Fruit fly (Drosophila melanogaster): ENCODE measurements around the gene CG10405.

Gene CG10405

DNA sequence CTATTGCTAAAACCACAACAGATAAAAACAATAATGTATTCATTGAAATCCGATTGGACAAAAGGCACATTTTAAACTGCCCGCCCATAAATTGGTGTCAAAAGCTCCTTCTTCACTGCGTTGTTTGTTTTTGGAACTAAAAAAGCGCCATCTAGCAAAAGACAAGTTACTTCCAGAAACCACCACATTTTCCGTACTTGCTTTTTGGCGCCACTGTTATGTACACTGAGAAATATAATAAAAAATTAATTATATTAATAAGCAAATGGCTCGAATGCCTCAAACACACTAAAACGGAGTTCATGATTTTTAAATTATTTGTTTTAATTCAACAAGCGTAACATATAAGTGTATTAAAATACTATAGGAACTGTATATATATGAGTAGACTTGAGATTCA, 43.1 kb downstream of the CG10405 start (continued):
- peak; percentile 10 for TF ChIP-seq btn (GFP tag; optimal IDR thresholded peaks at IDR 0.05)
- TF ChIP-seq CG17568 (GFP tag; optimal IDR thresholded peaks at IDR 0.05), result peak; percentile 73
- no peak for TF ChIP-seq Hr39 (optimal IDR thresholded peaks at IDR 0.05)
- TF ChIP-seq gt (GFP tag; IDR thresholded peaks at IDR 0.05), result peak; percentile 20; the same call in 1 of the 2 replicates
- peak; percentile 77 for TF ChIP-seq CG13424 (tag; optimal IDR thresholded peaks at IDR 0.05)
- TF ChIP-seq CG15011 (GFP tag; optimal IDR thresholded peaks at IDR 0.05), result peak; percentile 12
- no peak for TF ChIP-seq Neu2 (GFP tag; optimal IDR thresholded peaks at IDR 0.05; ENCODE audit: borderline replicate concordance)
- peak; percentile 50 to 78 for TF ChIP-seq chif (GFP tag; optimal IDR thresholded peaks at IDR 0.05)
- TF ChIP-seq shn (GFP tag; optimal IDR thresholded peaks at IDR 0.05), result peak; percentile 39
- no peak for TF ChIP-seq nom (GFP tag; optimal IDR thresholded peaks at IDR 0.05)
- peak; percentile 66 for TF ChIP-seq jing (GFP tag; optimal IDR thresholded peaks at IDR 0.05)
- peak; percentile 81 for TF ChIP-seq onecut (GFP tag; IDR thresholded peaks at IDR 0.05)
- peak; percentile 23 for TF ChIP-seq Usf (GFP tag; optimal IDR thresholded peaks at IDR 0.05)
- peak; percentile 78 for TF ChIP-seq ind (GFP tag; optimal IDR thresholded peaks at IDR 0.05)
- peak; percentile 85 for TF ChIP-seq Chrac-16 (GFP tag; optimal IDR thresholded peaks at IDR 0.05)
- peak; percentile 73 for TF ChIP-seq trem (tag; optimal IDR thresholded peaks at IDR 0.05)
- TF ChIP-seq CG33557 (GFP tag; optimal IDR thresholded peaks at IDR 0.05), result peak; percentile 52
- TF ChIP-seq CG3995 (GFP tag; optimal IDR thresholded peaks at IDR 0.05), result peak; percentile 6
- TF ChIP-seq Side (GFP tag; optimal IDR thresholded peaks at IDR 0.05), result peak; percentile 59
- peak; percentile 71 for TF ChIP-seq CG31224 (GFP tag; IDR thresholded peaks at IDR 0.05)
- no peak for TF ChIP-seq lov (optimal IDR thresholded peaks at IDR 0.05)
- peak; percentile 83; the same call in 2 of the 3 replicates for TF ChIP-seq lov (GFP tag; IDR thresholded peaks at IDR 0.05)
- peak; percentile 82 for TF ChIP-seq ap (GFP tag; IDR thresholded peaks at IDR 0.05)
- TF ChIP-seq Stat92E (GFP tag; optimal IDR thresholded peaks at IDR 0.05), result no peak
- TF ChIP-seq ssp (GFP tag; IDR thresholded peaks at IDR 0.05), result peak; percentile 81
- 0 out of 2 replicates have a peak, but pooled peaks have one; percentile 58 for TF ChIP-seq CG16779 (GFP tag; IDR thresholded peaks at IDR 0.05)
- TF ChIP-seq NK7.1 (GFP tag; optimal IDR thresholded peaks at IDR 0.05), result no peak
- no peak for TF ChIP-seq Hand (GFP tag; optimal IDR thresholded peaks at IDR 0.05)
- peak; percentile 45 to 86 for TF ChIP-seq bsh (GFP tag; optimal IDR thresholded peaks at IDR 0.05)
- TF ChIP-seq caup (GFP tag; optimal IDR thresholded peaks at IDR 0.05; ENCODE audit: severe bottlenecking), result peak; percentile 83
- TF ChIP-seq esg (GFP tag; conservative IDR thresholded peaks at IDR 0.05), result peak; percentile 73
- peak; percentile 35 for TF ChIP-seq lbe (GFP tag; optimal IDR thresholded peaks at IDR 0.05)
- peak; percentile 75 for TF ChIP-seq CG18619 (GFP tag; optimal IDR thresholded peaks at IDR 0.05)
- TF ChIP-seq CG6791 (GFP tag; IDR thresholded peaks at IDR 0.05; ENCODE audit: partially characterized antibody), result peak; percentile 38; the same call in 1 of the 3 replicates
- TF ChIP-seq CG14667 (GFP tag; IDR thresholded peaks at IDR 0.05), result peak; percentile 75
- peak; percentile 25; the same call in 1 of the 2 replicates for TF ChIP-seq MBD-R2 (GFP tag; IDR thresholded peaks at IDR 0.05)
- peak; percentile 77 for TF ChIP-seq CG1233 (GFP tag; optimal IDR thresholded peaks at IDR 0.05)
- TF ChIP-seq CG2712 (tag; optimal IDR thresholded peaks at IDR 0.05), result peak; percentile 91
- peak; percentile 54 for TF ChIP-seq Nf-YB (GFP tag; optimal IDR thresholded peaks at IDR 0.05)
- no peak for TF ChIP-seq crol (GFP tag; IDR thresholded peaks at IDR 0.05)
- no peak for TF ChIP-seq sc (optimal IDR thresholded peaks at IDR 0.05)
- TF ChIP-seq sc (GFP tag; optimal IDR thresholded peaks at IDR 0.05), result peak; percentile 68
- TF ChIP-seq pnt (GFP tag; optimal IDR thresholded peaks at IDR 0.05), result peak; percentile 71
- TF ChIP-seq CG11247 (GFP tag; IDR thresholded peaks at IDR 0.05), result peak; percentile 91
- peak; percentile 38 for TF ChIP-seq CG6765 (GFP tag; optimal IDR thresholded peaks at IDR 0.05)
- TF ChIP-seq CG18764 (GFP tag; optimal IDR thresholded peaks at IDR 0.05), result peak; percentile 80
- peak; percentile 83 for TF ChIP-seq dmrt99B (tag; optimal IDR thresholded peaks at IDR 0.05)
- TF ChIP-seq gcm2 (GFP tag; optimal IDR thresholded peaks at IDR 0.05), result peak; percentile 39
- peak; percentile 2 for TF ChIP-seq CG17186 (GFP tag; optimal IDR thresholded peaks at IDR 0.05)
- peak; percentile 84 for TF ChIP-seq ATbp (GFP tag; optimal IDR thresholded peaks at IDR 0.05)
- peak; percentile 59 for TF ChIP-seq Deaf1 (tag; optimal IDR thresholded peaks at IDR 0.05)
